Worm (Caenorhabditis elegans) whole organism, young adult: ENCODE measurements around the gene R05G9.1.

Experiments
- D2030.7 ChIP-seq: fragments of 200-800 bp; sonication (Bioruptor generic); IDR thresholded peaks from 2 replicates; pipeline ENCODE4 v1.3.6; 2022; ENCODE audit warnings: missing genetic modification reagents, missing genetic modification characterization, missing compliant biosample characterization
- F23B12.7 ChIP-seq: sonication (generic microtip); optimal IDR thresholded peaks from 2 replicates; lab custom pipeline; 2017; ENCODE audit warnings: missing genetic modification characterization, mild to moderate bottlenecking, missing compliant biosample characterization, antibody characterized with exemption, moderate library complexity; ENCODE audit not compliant: insufficient read depth
- F33H1.4 ChIP-seq: fragments of 200-800 bp; sonication (Bioruptor generic); IDR thresholded peaks from 2 replicates; pipeline ENCODE4 v1.3.6; 2022; ENCODE audit warnings: missing genetic modification reagents, missing genetic modification characterization, missing compliant biosample characterization
- T26A5.8 ChIP-seq: sonication (generic microtip); optimal IDR thresholded peaks from 2 replicates; lab custom pipeline; 2016; ENCODE audit warnings: missing genetic modification characterization, missing compliant biosample characterization
- Y53G8AR.9 ChIP-seq: fragments of 200-800 bp; sonication (Bioruptor generic); conservative IDR thresholded peaks from 2 replicates; pipeline ENCODE4 v1.3.6; 2022; ENCODE audit warnings: missing genetic modification reagents, missing genetic modification characterization, missing compliant biosample characterization
- Y67H2A.10 ChIP-seq: fragments of 200-800 bp; sonication (Bioruptor generic); conservative IDR thresholded peaks from 2 replicates; pipeline ENCODE4 v1.3.6; 2022; ENCODE audit warnings: missing genetic modification reagents, missing genetic modification characterization, missing compliant biosample characterization
- Y79H2A.3 ChIP-seq: fragments of 200-800 bp; sonication (Bioruptor generic); conservative IDR thresholded peaks from 2 replicates; pipeline ENCODE4 v1.3.6; 2022; ENCODE audit warnings: missing genetic modification reagents, missing genetic modification characterization, missing compliant biosample characterization
- Y95B8A.8 ChIP-seq: fragments of 200-800 bp; sonication (Bioruptor generic); IDR thresholded peaks from 2 replicates; pipeline ENCODE4 v1.3.6; 2022; ENCODE audit warnings: missing genetic modification reagents, missing genetic modification characterization, missing compliant biosample characterization
- akir-1 ChIP-seq: fragments of 200-800 bp; sonication (Bioruptor generic); optimal IDR thresholded peaks from 2 replicates; lab custom pipeline; 2018; ENCODE audit warnings: mild to moderate bottlenecking, missing genetic modification characterization, moderate library complexity, missing compliant biosample characterization
- aptf-2 ChIP-seq: fragments of 200-800 bp; sonication (Bioruptor generic); conservative IDR thresholded peaks from 2 replicates; pipeline ENCODE4 v1.3.6; 2022; ENCODE audit warnings: missing genetic modification reagents, missing genetic modification characterization, missing compliant biosample characterization
- attf-5 ChIP-seq: fragments of 200-800 bp; sonication (Bioruptor generic); optimal IDR thresholded peaks from 2 replicates; lab custom pipeline; 2018; ENCODE audit warnings: mild to moderate bottlenecking, missing genetic modification characterization, missing compliant biosample characterization
- attf-6 ChIP-seq: fragments of 200-800 bp; sonication (Bioruptor generic); IDR thresholded peaks from 2 replicates; pipeline ENCODE4 v1.3.6; 2022; ENCODE audit warnings: missing genetic modification reagents, missing genetic modification characterization, missing compliant biosample characterization
- bed-1 ChIP-seq: fragments of 200-800 bp; sonication (Bioruptor generic); IDR thresholded peaks from 2 replicates; pipeline ENCODE4 v1.3.6; 2022; ENCODE audit warnings: missing genetic modification reagents, missing genetic modification characterization, missing compliant biosample characterization
- cebp-2 ChIP-seq: fragments of 200-800 bp; sonication (Bioruptor generic); IDR thresholded peaks from 2 replicates; pipeline ENCODE4 v1.3.6; 2022; ENCODE audit warnings: missing genetic modification characterization, missing compliant biosample characterization
- die-1 ChIP-seq: sonication (generic microtip); optimal IDR thresholded peaks from 2 replicates; lab custom pipeline; 2016; ENCODE audit warnings: missing genotype, mild to moderate bottlenecking, missing genetic modification characterization, missing compliant biosample characterization
- efl-1 ChIP-seq: fragments of 150-350 bp; optimal IDR thresholded peaks from 2 replicates; lab custom pipeline; 2014; ENCODE audit warnings: missing biosample characterization, missing genetic modification reagents, missing genetic modification characterization
- egl-44 ChIP-seq: fragments of 200-800 bp; sonication (Bioruptor generic); IDR thresholded peaks from 2 replicates; pipeline ENCODE4 v1.3.6; 2022; ENCODE audit warnings: missing genetic modification reagents, missing genetic modification characterization, missing compliant biosample characterization
- egrh-3 ChIP-seq: fragments of 200-800 bp; sonication (Bioruptor generic); IDR thresholded peaks from 2 replicates; pipeline ENCODE4 v1.3.6; 2022; ENCODE audit warnings: missing genetic modification reagents, missing genetic modification characterization, missing compliant biosample characterization
- him-1 ChIP-seq: sonication (generic microtip); optimal IDR thresholded peaks from 2 replicates; lab custom pipeline; 2016; ENCODE audit warnings: missing genotype, missing genetic modification reagents, missing genetic modification characterization, missing compliant biosample characterization
- lin-35 ChIP-seq, 3 experiments: fragments of 150-350 bp in 2 of 3; sonication (generic microtip) in 1 of 3; optimal IDR thresholded peaks; 2 replicates each; lab custom pipeline; 2014 to 2018; ENCODE audit warnings: missing biosample characterization in 3 of 3, missing genetic modification characterization in 3 of 3, missing genetic modification reagents in 3 of 3
- lin-40 ChIP-seq: sonication (generic microtip); optimal IDR thresholded peaks from 2 replicates; lab custom pipeline; 2016; ENCODE audit warnings: missing genetic modification characterization, mild to moderate bottlenecking, missing compliant biosample characterization, missing genotype, missing genetic modification reagents
- lin-54 ChIP-seq: fragments of 200-800 bp; sonication (Bioruptor generic); optimal IDR thresholded peaks from 2 replicates; lab custom pipeline; 2018; ENCODE audit warnings: mild to moderate bottlenecking, missing genetic modification characterization, missing compliant biosample characterization
- lir-1 ChIP-seq: fragments of 200-800 bp; sonication (Bioruptor generic); conservative IDR thresholded peaks from 2 replicates; pipeline ENCODE4 v1.3.6; 2022; ENCODE audit warnings: missing genetic modification reagents, missing genetic modification characterization, missing compliant biosample characterization
- lsl-1 ChIP-seq: fragments of 200-800 bp; sonication (Bioruptor generic); optimal IDR thresholded peaks from 2 replicates; lab custom pipeline; 2018; ENCODE audit warnings: mild to moderate bottlenecking, missing genetic modification characterization, moderate library complexity, missing compliant biosample characterization
- lsy-27 ChIP-seq: sonication (generic microtip); optimal IDR thresholded peaks from 2 replicates; lab custom pipeline; 2017; ENCODE audit warnings: missing genetic modification characterization, mild to moderate bottlenecking, missing compliant biosample characterization, antibody characterized with exemption, missing genotype, borderline replicate concordance; ENCODE audit not compliant: insufficient read depth
- madf-10 ChIP-seq: sonication (generic microtip); optimal IDR thresholded peaks from 2 replicates; lab custom pipeline; 2016; ENCODE audit warnings: mild to moderate bottlenecking, missing genetic modification characterization, missing compliant biosample characterization
- madf-6 ChIP-seq: fragments of 200-800 bp; sonication (Bioruptor generic); IDR thresholded peaks from 2 replicates; pipeline ENCODE4 v1.3.6; 2022; ENCODE audit warnings: missing genetic modification reagents, missing genetic modification characterization, missing compliant biosample characterization
- madf-8 ChIP-seq: fragments of 200-800 bp; sonication (Bioruptor generic); conservative IDR thresholded peaks from 2 replicates; pipeline ENCODE4 v1.3.6; 2022; ENCODE audit warnings: missing genetic modification reagents, missing genetic modification characterization, missing compliant biosample characterization
- mcd-1 ChIP-seq: fragments of 200-800 bp; sonication (Bioruptor generic); IDR thresholded peaks from 2 replicates; pipeline ENCODE4 v1.3.6; 2022; ENCODE audit warnings: missing genetic modification reagents, missing genetic modification characterization, missing compliant biosample characterization
- mes-4 ChIP-seq: sonication (generic microtip); optimal IDR thresholded peaks from 2 replicates; lab custom pipeline; 2016; ENCODE audit warnings: missing genotype, missing genetic modification characterization, missing compliant biosample characterization
- nfyb-1 ChIP-seq: fragments of 200-800 bp; sonication (Bioruptor generic); IDR thresholded peaks from 2 replicates; pipeline ENCODE4 v1.3.6; 2022; ENCODE audit warnings: missing genetic modification reagents, missing genetic modification characterization, missing compliant biosample characterization
- nhr-179 ChIP-seq: sonication (generic microtip); optimal IDR thresholded peaks from 2 replicates; lab custom pipeline; 2016; ENCODE audit warnings: mild to moderate bottlenecking, missing genetic modification characterization, missing compliant biosample characterization
- nhr-27 ChIP-seq: fragments of 200-800 bp; sonication (Bioruptor generic); optimal IDR thresholded peaks from 2 replicates; lab custom pipeline; 2018; ENCODE audit warnings: mild to moderate bottlenecking, missing genetic modification characterization, moderate library complexity, missing compliant biosample characterization
- nhr-90 ChIP-seq: sonication (generic microtip); optimal IDR thresholded peaks from 2 replicates; lab custom pipeline; 2016; ENCODE audit warnings: missing genotype, mild to moderate bottlenecking, missing genetic modification characterization, missing compliant biosample characterization
- snpc-1.1 ChIP-seq: sonication (generic microtip); optimal IDR thresholded peaks from 2 replicates; lab custom pipeline; 2017; ENCODE audit warnings: missing genetic modification characterization, mild to moderate bottlenecking, missing compliant biosample characterization, antibody characterized with exemption, moderate library complexity, missing genotype, missing genetic modification reagents; ENCODE audit not compliant: insufficient read depth
- snpc-3.4 ChIP-seq: sonication (generic microtip); optimal IDR thresholded peaks from 2 replicates; lab custom pipeline; 2017; ENCODE audit warnings: missing genetic modification characterization, mild to moderate bottlenecking, missing compliant biosample characterization, antibody characterized with exemption, moderate library complexity, missing genotype, missing genetic modification reagents
- sptf-2 ChIP-seq: fragments of 200-800 bp; sonication (Bioruptor generic); optimal IDR thresholded peaks from 2 replicates; lab custom pipeline; 2018; ENCODE audit warnings: mild to moderate bottlenecking, missing genetic modification characterization, missing compliant biosample characterization
- tbp1 ChIP-seq: fragments of 200-800 bp; sonication (Bioruptor generic); optimal IDR thresholded peaks from 2 replicates; lab custom pipeline; 2018; ENCODE audit warnings: mild to moderate bottlenecking, missing genetic modification characterization, missing compliant biosample characterization
- tbx-9 ChIP-seq: sonication (generic microtip); optimal IDR thresholded peaks from 2 replicates; lab custom pipeline; 2016; ENCODE audit warnings: borderline replicate concordance, missing genetic modification characterization, inconsistent platforms, missing compliant biosample characterization
- unc-130 ChIP-seq: sonication (generic microtip); optimal IDR thresholded peaks from 2 replicates; lab custom pipeline; 2016; ENCODE audit warnings: missing genetic modification reagents, missing genetic modification characterization, missing compliant biosample characterization
- unc-62 ChIP-seq: fragments of 150-350 bp; optimal IDR thresholded peaks from 2 replicates; lab custom pipeline; 2014; ENCODE audit warnings: missing biosample characterization, missing genetic modification reagents, missing genetic modification characterization
- xnd-1 ChIP-seq: sonication (generic microtip); optimal IDR thresholded peaks from 2 replicates; lab custom pipeline; 2016; ENCODE audit warnings: missing genotype, missing genetic modification reagents, missing genetic modification characterization, missing compliant biosample characterization
- zfh-2 ChIP-seq: fragments of 200-800 bp; sonication (Bioruptor generic); conservative IDR thresholded peaks from 2 replicates; pipeline ENCODE4 v1.3.6; 2022; ENCODE audit warnings: missing genetic modification reagents, missing genetic modification characterization, missing compliant biosample characterization
- zim-3 ChIP-seq: sonication (generic microtip); optimal IDR thresholded peaks from 2 replicates; lab custom pipeline; 2017; ENCODE audit warnings: mild to moderate bottlenecking, missing genetic modification characterization, moderate library complexity, missing compliant biosample characterization
- ztf-18 ChIP-seq: sonication (generic microtip); optimal IDR thresholded peaks from 2 replicates; lab custom pipeline; 2016; ENCODE audit warnings: missing genotype, mild to moderate bottlenecking, missing genetic modification characterization, missing compliant biosample characterization
- ztf-26 ChIP-seq: sonication (generic microtip); optimal IDR thresholded peaks from 2 replicates; lab custom pipeline; 2017; ENCODE audit warnings: missing genetic modification characterization, missing compliant biosample characterization
- ztf-3 ChIP-seq: fragments of 200-800 bp; sonication (Bioruptor generic); optimal IDR thresholded peaks from 2 replicates; lab custom pipeline; 2018; ENCODE audit warnings: mild to moderate bottlenecking, missing genetic modification characterization, missing compliant biosample characterization
- ztf-6 ChIP-seq: fragments of 200-800 bp; sonication (Bioruptor generic); IDR thresholded peaks from 2 replicates; pipeline ENCODE4 v1.3.6; 2022; ENCODE audit warnings: missing genetic modification reagents, missing genetic modification characterization, missing compliant biosample characterization

Gene R05G9.1

DNA sequence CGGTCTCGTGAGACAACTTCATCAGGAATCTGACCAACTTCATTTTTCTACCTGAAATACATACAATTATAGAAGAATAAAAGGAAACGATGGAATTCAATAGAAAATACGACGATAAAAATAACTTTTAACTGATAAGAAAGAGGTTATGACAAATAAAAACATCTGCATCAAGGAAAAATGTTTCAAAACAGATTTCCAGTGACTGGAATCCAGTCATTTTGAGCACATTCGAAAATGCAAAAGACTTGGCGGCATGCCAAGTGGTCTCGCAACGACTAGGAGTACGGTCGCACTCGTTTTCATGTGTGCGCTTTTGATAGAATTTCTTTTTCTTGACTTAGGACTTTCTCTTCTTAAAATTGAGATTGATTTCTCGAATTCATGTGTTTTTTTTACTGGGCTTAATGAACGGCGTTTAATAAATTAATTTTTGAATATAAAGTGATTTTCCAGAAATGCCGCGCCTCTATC lies 13.2 kb upstream of the R05G9.1 start, which contains the start of the genes snr-3 and rsp-5 (continued):
- TF ChIP-seq him-1 (tag; lab: Kevin White, UChicago) (peak; percentile 0), efl-1 (GFP tag; lab: Kevin White, UChicago) (peak; percentile 49), F23B12.7 (tag; lab: Kevin White, UChicago) (peak; percentile 93), madf-6 (GFP tag; lab: Robert Waterston, UW) (peak; percentile 89), Y95B8A.8 (GFP tag; lab: Robert Waterston, UW) (no peak), akir-1 (GFP tag; lab: Kevin White, UChicago) (no peak), lin-35 (GFP tag; optimal IDR thresholded peaks at IDR 0.05; lab: Kevin White, UChicago) (peak in 2 of 3 experiments; percentile 23 to 77), madf-10 (tag; lab: Kevin White, UChicago) (no peak), egrh-3 (GFP tag; lab: Robert Waterston, UW) (no peak), tbx-9 (tag; lab: Kevin White, UChicago) (no peak), lin-54 (GFP tag; lab: Kevin White, UChicago) (peak; percentile 70), die-1 (tag; lab: Kevin White, UChicago) (no peak), ztf-26 (tag; lab: Kevin White, UChicago) (no peak), Y67H2A.10 (GFP tag; lab: Robert Waterston, UW) (no peak), egl-44 (GFP tag; lab: Robert Waterston, UW) (no peak), zim-3 (tag; lab: Kevin White, UChicago) (no peak), ztf-6 (GFP tag; lab: Robert Waterston, UW) (no peak), D2030.7 (GFP tag; lab: Robert Waterston, UW) (peak; percentile 62), nfyb-1 (peak; percentile 71), madf-8 (GFP tag; lab: Robert Waterston, UW) (peak; percentile 30), sptf-2 (GFP tag; lab: Kevin White, UChicago) (no peak), aptf-2 (GFP tag; lab: Robert Waterston, UW) (no peak), unc-62 (no peak), cebp-2 (GFP tag; lab: Robert Waterston, UW) (no peak), attf-6 (no peak), Y79H2A.3 (no peak), bed-1 (GFP tag; lab: Robert Waterston, UW) (no peak), ztf-18 (tag; lab: Kevin White, UChicago) (no peak), snpc-1.1 (peak; percentile 47), nhr-90 (tag; lab: Kevin White, UChicago) (no peak), mes-4 (tag; lab: Kevin White, UChicago) (no peak), ztf-3 (GFP tag; lab: Kevin White, UChicago) (no peak), zfh-2 (GFP tag; lab: Robert Waterston, UW) (no peak), nhr-179 (no peak), T26A5.8 (tag; lab: Kevin White, UChicago) (no peak), mcd-1 (GFP tag; lab: Robert Waterston, UW) (peak; percentile 74), lir-1 (GFP tag; lab: Robert Waterston, UW) (no peak), F33H1.4 (GFP tag; lab: Robert Waterston, UW) (peak; percentile 97), lsl-1 (GFP tag; lab: Kevin White, UChicago) (peak; percentile 92), lin-40 (peak; percentile 12), unc-130 (GFP tag; lab: Kevin White, UChicago) (no peak), Y53G8AR.9 (GFP tag; lab: Robert Waterston, UW) (no peak), snpc-3.4 (peak; percentile 41), lsy-27 (tag; lab: Kevin White, UChicago) (no peak), tbp1 (peak; percentile 50), attf-5 (GFP tag; lab: Kevin White, UChicago) (no peak), xnd-1 (tag; lab: Kevin White, UChicago) (peak; percentile 56), nhr-27 (tag; lab: Kevin White, UChicago) (no peak)
